Fruit fly (Drosophila melanogaster) whole organism, embryonic: ENCODE measurements around the gene Bet1.

ENCODE experiments used
- Atf3 ChIP-seq: fragments of 200-800 bp; sonication (Bioruptor generic); optimal IDR thresholded peaks from 3 replicates; lab custom pipeline; 2016; ENCODE audit warnings: missing biosample characterization, missing genetic modification characterization
- B-H1 ChIP-seq: fragments of 200-800 bp; sonication (Bioruptor generic); IDR thresholded peaks from 3 replicates; pipeline ENCODE4 v1.3.6; 2022; ENCODE audit warnings: missing biosample characterization, missing genetic modification characterization
- CG10274 ChIP-seq: fragments of 200-800 bp; sonication (Bioruptor generic); optimal IDR thresholded peaks from 3 replicates; lab custom pipeline; 2017; ENCODE audit warnings: missing biosample characterization, mild to moderate bottlenecking, missing genetic modification characterization
- CG12071 ChIP-seq: fragments of 200-800 bp; sonication (Bioruptor generic); optimal IDR thresholded peaks from 3 replicates; lab custom pipeline; 2018; ENCODE audit warnings: missing biosample characterization, mild to moderate bottlenecking, missing genetic modification characterization
- CG12299 ChIP-seq: fragments of 200-800 bp; sonication (Bioruptor generic); optimal IDR thresholded peaks from 2 replicates; lab custom pipeline; 2018; ENCODE audit warnings: missing biosample characterization, mild to moderate bottlenecking, missing genetic modification characterization
- CG14860 ChIP-seq: fragments of 200-800 bp; sonication (Bioruptor generic); IDR thresholded peaks from 3 replicates; pipeline ENCODE4 v1.3.6; 2022; ENCODE audit warnings: missing biosample characterization, missing genetic modification characterization; ENCODE audit not compliant: partially characterized antibody
- CG15696 ChIP-seq: fragments of 200-800 bp; sonication (Bioruptor generic); optimal IDR thresholded peaks from 2 replicates; lab custom pipeline; 2019; ENCODE audit warnings: missing biosample characterization, mild to moderate bottlenecking, missing genetic modification characterization, moderate library complexity
- CG1602 ChIP-seq: fragments of 200-800 bp; sonication (Bioruptor generic); optimal IDR thresholded peaks from 3 replicates; lab custom pipeline; 2016; ENCODE audit warnings: missing biosample characterization, missing genetic modification characterization
- CG16813 ChIP-seq: fragments of 200-800 bp; sonication (Bioruptor generic); IDR thresholded peaks from 3 replicates; pipeline ENCODE4 v1.3.6; 2022; ENCODE audit warnings: missing biosample characterization, missing genetic modification characterization; ENCODE audit not compliant: partially characterized antibody
- CG17568 ChIP-seq: fragments of 200-800 bp; sonication (Bioruptor generic); optimal IDR thresholded peaks from 2 replicates; lab custom pipeline; 2018; ENCODE audit warnings: missing biosample characterization, mild to moderate bottlenecking, missing genetic modification characterization, moderate library complexity
- CG6175 ChIP-seq: fragments of 200-800 bp; sonication (Bioruptor generic); IDR thresholded peaks from 3 replicates; pipeline ENCODE4 v1.3.6; 2022; ENCODE audit warnings: missing biosample characterization, missing genetic modification characterization
- CG7372 ChIP-seq: fragments of 200-800 bp; sonication (Bioruptor generic); IDR thresholded peaks from 2 replicates; pipeline ENCODE4 v1.3.6; 2022; ENCODE audit warnings: missing biosample characterization, missing genetic modification characterization
- CG8281 ChIP-seq: fragments of 200-800 bp; sonication (Bioruptor generic); optimal IDR thresholded peaks from 2 replicates; lab custom pipeline; 2018; ENCODE audit warnings: missing biosample characterization, mild to moderate bottlenecking, missing genetic modification characterization, moderate library complexity
- CG8765 ChIP-seq: fragments of 200-800 bp; sonication (Bioruptor generic); IDR thresholded peaks from 2 replicates; pipeline ENCODE4 v1.3.6; 2022; ENCODE audit warnings: missing biosample characterization, missing genetic modification characterization
- CG9797 ChIP-seq: fragments of 200-800 bp; sonication (Bioruptor generic); optimal IDR thresholded peaks from 3 replicates; lab custom pipeline; 2018; ENCODE audit warnings: missing biosample characterization, mild to moderate bottlenecking, missing genetic modification characterization
- CG9932 ChIP-seq: fragments of 200-800 bp; sonication (Bioruptor generic); IDR thresholded peaks from 2 replicates; pipeline ENCODE4 v1.3.6; 2022; ENCODE audit warnings: missing biosample characterization, missing genetic modification characterization
- Camta ChIP-seq: fragments of 200-800 bp; sonication (Bioruptor generic); optimal IDR thresholded peaks from 2 replicates; lab custom pipeline; 2016; ENCODE audit warnings: missing biosample characterization, missing genetic modification characterization
- Dll ChIP-seq: fragments of 200-800 bp; sonication (Bioruptor generic); IDR thresholded peaks from 4 replicates; pipeline ENCODE4 v1.3.6; 2022; ENCODE audit warnings: missing biosample characterization, missing genetic modification characterization; ENCODE audit not compliant: partially characterized antibody
- Drgx ChIP-seq: fragments of 200-800 bp; sonication (Bioruptor generic); IDR thresholded peaks from 2 replicates; pipeline ENCODE4 v1.3.6; 2022; ENCODE audit warnings: missing biosample characterization, missing genetic modification characterization
- E2f1 ChIP-seq: fragments of 200-800 bp; sonication (Bioruptor generic); IDR thresholded peaks from 2 replicates; pipeline ENCODE4 v1.3.6; 2022; ENCODE audit warnings: missing biosample characterization, missing genetic modification characterization
- Hsf ChIP-seq: fragments of 200-800 bp; sonication (Bioruptor generic); optimal IDR thresholded peaks from 3 replicates; lab custom pipeline; 2016; ENCODE audit warnings: missing biosample characterization, missing genetic modification characterization
- Kr ChIP-seq: fragments of 200-800 bp; sonication (Bioruptor generic); optimal IDR thresholded peaks from 2 replicates; lab custom pipeline; 2017; ENCODE audit warnings: missing biosample characterization, mild to moderate bottlenecking, missing genetic modification characterization
- NK7.1 ChIP-seq: fragments of 200-800 bp; sonication (Bioruptor generic); optimal IDR thresholded peaks from 3 replicates; lab custom pipeline; 2016; ENCODE audit warnings: missing biosample characterization, missing genetic modification characterization
- Nf-YB ChIP-seq: fragments of 200-800 bp; sonication (Bioruptor generic); optimal IDR thresholded peaks from 3 replicates; lab custom pipeline; 2019; ENCODE audit warnings: missing biosample characterization, mild to moderate bottlenecking, missing genetic modification characterization, moderate library complexity
- Vsx1 ChIP-seq: fragments of 200-800 bp; sonication (Bioruptor generic); optimal IDR thresholded peaks from 2 replicates; lab custom pipeline; 2017; ENCODE audit warnings: missing biosample characterization, mild to moderate bottlenecking, missing genetic modification characterization, missing genetic modification reagents
- amos ChIP-seq: fragments of 200-800 bp; sonication (Bioruptor generic); IDR thresholded peaks from 2 replicates; pipeline ENCODE4 v1.3.6; 2022; ENCODE audit warnings: missing biosample characterization, missing genetic modification characterization; ENCODE audit not compliant: partially characterized antibody
- ap ChIP-seq: fragments of 200-800 bp; sonication (Bioruptor generic); IDR thresholded peaks from 2 replicates; pipeline ENCODE4 v1.3.6; 2022; ENCODE audit warnings: missing biosample characterization, missing genetic modification characterization
- bcd ChIP-seq: fragments of 200-800 bp; sonication (Bioruptor generic); optimal IDR thresholded peaks from 2 replicates; lab custom pipeline; 2017; ENCODE audit warnings: missing biosample characterization, mild to moderate bottlenecking, missing genetic modification characterization
- btn ChIP-seq: fragments of 200-800 bp; sonication (Bioruptor generic); optimal IDR thresholded peaks from 2 replicates; lab custom pipeline; 2016; ENCODE audit warnings: missing biosample characterization, missing genetic modification characterization
- croc ChIP-seq: fragments of 200-800 bp; sonication (Bioruptor generic); conservative IDR thresholded peaks from 3 replicates; pipeline ENCODE4 v1.3.6; 2022; ENCODE audit warnings: missing biosample characterization, missing genetic modification characterization
- eve ChIP-seq, 2 experiments: fragments of >200 bp; optimal IDR thresholded peaks; 2 replicates each; lab custom pipeline; 2017; ENCODE audit warnings: missing biosample characterization in 2 of 2, missing genetic modification characterization in 2 of 2
- eyg ChIP-seq: fragments of 200-800 bp; sonication (Bioruptor generic); optimal IDR thresholded peaks from 3 replicates; lab custom pipeline; 2016; ENCODE audit warnings: missing biosample characterization, missing genetic modification characterization
- ftz-f1 ChIP-seq: fragments of 200-800 bp; sonication (Bioruptor generic); optimal IDR thresholded peaks from 2 replicates; lab custom pipeline; 2016; ENCODE audit warnings: missing biosample characterization, missing genetic modification characterization
- gem ChIP-seq: fragments of 200-800 bp; sonication (Bioruptor generic); optimal IDR thresholded peaks from 2 replicates; lab custom pipeline; 2019; ENCODE audit warnings: missing biosample characterization, mild to moderate bottlenecking, missing genetic modification characterization, moderate library complexity
- hbn ChIP-seq: fragments of 200-800 bp; sonication (Bioruptor generic); IDR thresholded peaks from 2 replicates; pipeline ENCODE4 v1.3.6; 2022; ENCODE audit warnings: missing biosample characterization, missing genetic modification characterization; ENCODE audit not compliant: partially characterized antibody
- maf-S ChIP-seq: fragments of 200-800 bp; sonication (Bioruptor generic); optimal IDR thresholded peaks from 2 replicates; lab custom pipeline; 2016; ENCODE audit warnings: missing biosample characterization, missing genetic modification characterization
- mam ChIP-seq: fragments of 200-800 bp; sonication (Bioruptor generic); optimal IDR thresholded peaks from 3 replicates; lab custom pipeline; 2016; ENCODE audit warnings: missing biosample characterization, missing genetic modification characterization
- mld ChIP-seq: fragments of 200-800 bp; sonication (Bioruptor generic); IDR thresholded peaks from 3 replicates; pipeline ENCODE4 v1.3.6; 2022; ENCODE audit warnings: missing biosample characterization, missing genetic modification characterization; ENCODE audit not compliant: partially characterized antibody
- nom ChIP-seq: fragments of 200-800 bp; sonication (Bioruptor generic); optimal IDR thresholded peaks from 2 replicates; lab custom pipeline; 2017; ENCODE audit warnings: missing biosample characterization, missing genetic modification characterization, mild to moderate bottlenecking, moderate library complexity, missing genetic modification reagents
- pum ChIP-seq: fragments of 200-800 bp; sonication (Bioruptor generic); optimal IDR thresholded peaks from 2 replicates; lab custom pipeline; 2016; ENCODE audit warnings: missing biosample characterization, missing genetic modification characterization
- ro ChIP-seq: fragments of 200-800 bp; sonication (Bioruptor generic); IDR thresholded peaks from 2 replicates; pipeline ENCODE4 v1.3.6; 2022; ENCODE audit warnings: missing biosample characterization, missing genetic modification characterization
- salm ChIP-seq: fragments of 200-800 bp; sonication (Bioruptor generic); optimal IDR thresholded peaks from 2 replicates; lab custom pipeline; 2018; ENCODE audit warnings: missing biosample characterization, mild to moderate bottlenecking, missing genetic modification characterization
- schlank ChIP-seq: fragments of 200-800 bp; sonication (Bioruptor generic); optimal IDR thresholded peaks from 2 replicates; lab custom pipeline; 2018; ENCODE audit warnings: missing biosample characterization, mild to moderate bottlenecking, missing genetic modification characterization
- sd ChIP-seq: fragments of 200-800 bp; sonication (Bioruptor generic); optimal IDR thresholded peaks from 3 replicates; lab custom pipeline; 2018; ENCODE audit warnings: missing biosample characterization, mild to moderate bottlenecking, missing genetic modification characterization, moderate library complexity
- sima ChIP-seq: fragments of 200-800 bp; sonication (Bioruptor generic); optimal IDR thresholded peaks from 2 replicates; lab custom pipeline; 2016; ENCODE audit warnings: missing biosample characterization, missing genetic modification characterization
- slp2 ChIP-seq: fragments of 200-800 bp; sonication (Bioruptor generic); optimal IDR thresholded peaks from 2 replicates; lab custom pipeline; 2016; ENCODE audit warnings: missing biosample characterization, missing genetic modification characterization
- ssp ChIP-seq: fragments of 200-800 bp; sonication (Bioruptor generic); IDR thresholded peaks from 2 replicates; pipeline ENCODE4 v1.3.6; 2022; ENCODE audit warnings: missing biosample characterization, missing genetic modification characterization
- toy ChIP-seq: fragments of 200-800 bp; sonication (Bioruptor generic); IDR thresholded peaks from 2 replicates; pipeline ENCODE4 v1.3.6; 2022; ENCODE audit warnings: missing biosample characterization, missing genetic modification characterization
- unc-4 ChIP-seq: fragments of 200-800 bp; sonication (Bioruptor generic); IDR thresholded peaks from 2 replicates; pipeline ENCODE4 v1.3.6; 2022; ENCODE audit warnings: missing biosample characterization, missing genetic modification characterization; ENCODE audit not compliant: partially characterized antibody
- wor ChIP-seq: fragments of 200-800 bp; sonication (Bioruptor generic); IDR thresholded peaks from 2 replicates; pipeline ENCODE4 v1.3.6; 2022; ENCODE audit warnings: missing biosample characterization, missing genetic modification characterization
- zen2 ChIP-seq: fragments of 200-800 bp; sonication (Bioruptor generic); IDR thresholded peaks from 3 replicates; pipeline ENCODE4 v1.3.6; 2022; ENCODE audit warnings: missing biosample characterization, missing genetic modification characterization; ENCODE audit not compliant: partially characterized antibody
- zf30C ChIP-seq: fragments of 200-800 bp; sonication (Bioruptor generic); optimal IDR thresholded peaks from 3 replicates; lab custom pipeline; 2018; ENCODE audit warnings: missing biosample characterization, mild to moderate bottlenecking, missing genetic modification characterization

The Bet1 gene

DNA sequence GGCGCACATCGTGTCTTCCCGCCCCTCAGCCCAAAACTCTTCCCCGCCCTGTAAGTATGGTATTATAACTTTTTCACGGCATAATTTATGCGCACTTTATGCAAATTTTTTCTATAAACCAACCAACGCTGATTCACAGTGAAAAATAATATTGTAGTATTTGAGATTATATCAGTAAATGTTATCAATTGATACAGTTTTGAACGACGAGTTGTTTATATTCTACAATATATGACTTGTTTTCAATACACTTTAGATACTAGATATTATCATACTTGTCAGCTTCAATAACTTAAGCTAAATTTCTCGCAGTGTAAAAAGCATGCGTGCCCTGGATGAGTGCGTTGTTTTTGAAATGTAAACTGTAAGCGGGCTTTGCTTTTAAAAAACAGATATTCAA, 44.8 kb upstream of the Bet1 start (continued):
- TF ChIP-seq unc-4 (GFP tag; lab: Robert Waterston, UW) (no peak), Dll (GFP tag; lab: Robert Waterston, UW) (no peak), zf30C (no peak), salm (no peak), ftz-f1 (no peak), CG10274 (GFP tag; lab: Kevin White, UChicago) (no peak), Camta (GFP tag; lab: Kevin White, UChicago) (no peak), Nf-YB (GFP tag; lab: Kevin White, UChicago) (no peak), ro (GFP tag; lab: Robert Waterston, UW) (no peak), sima (GFP tag; lab: Kevin White, UChicago) (no peak), croc (GFP tag; lab: Robert Waterston, UW) (no peak), Atf3 (GFP tag; lab: Kevin White, UChicago) (no peak), CG7372 (no peak), Vsx1 (GFP tag; lab: Kevin White, UChicago) (no peak), CG15696 (tag; lab: Kevin White, UChicago) (no peak), toy (no peak), schlank (no peak), CG8765 (GFP tag; lab: Robert Waterston, UW) (no peak), amos (GFP tag; lab: Robert Waterston, UW) (no peak), sd (peak; percentile 21), CG9797 (GFP tag; lab: Kevin White, UChicago) (no peak), E2f1 (GFP tag; lab: Robert Waterston, UW) (no peak), nom (GFP tag; lab: Kevin White, UChicago) (no peak), wor (GFP tag; lab: Robert Waterston, UW) (no peak), bcd (GFP tag; lab: Kevin White, UChicago) (peak; percentile 51), CG14860 (GFP tag; lab: Robert Waterston, UW) (no peak), gem (tag; lab: Kevin White, UChicago) (peak; percentile 74), CG17568 (no peak), CG8281 (peak; percentile 25), mam (GFP tag; lab: Kevin White, UChicago) (no peak), CG16813 (GFP tag; lab: Robert Waterston, UW) (no peak), hbn (GFP tag; lab: Robert Waterston, UW) (no peak), slp2 (GFP tag; lab: Kevin White, UChicago) (no peak), CG12299 (no peak), zen2 (GFP tag; lab: Robert Waterston, UW) (no peak), ap (GFP tag; lab: Robert Waterston, UW) (no peak), CG12071 (GFP tag; lab: Kevin White, UChicago) (peak; percentile 5), ssp (GFP tag; lab: Robert Waterston, UW) (no peak), Drgx (GFP tag; lab: Robert Waterston, UW) (no peak), mld (no peak), NK7.1 (no peak), eyg (GFP tag; lab: Kevin White, UChicago) (no peak), Hsf (GFP tag; lab: Kevin White, UChicago) (no peak), pum (no peak), btn (no peak), CG9932 (GFP tag; lab: Robert Waterston, UW) (peak; percentile 42; the same call in 1 of the 2 replicates), CG1602 (GFP tag; lab: Kevin White, UChicago) (no peak), eve (GFP tag; optimal IDR thresholded peaks at IDR 0.05; lab: Kevin White, UChicago) (peak in 1 of 2 experiments; percentile 17), B-H1 (GFP tag; lab: Robert Waterston, UW) (no peak; the same call in 2 of the 3 replicates), CG6175 (no peak), Kr (no peak), maf-S (GFP tag; lab: Kevin White, UChicago) (no peak)
